Fruit fly (Drosophila melanogaster) whole organism, embryonic: ENCODE measurements around the gene Ptth.

ENCODE experiments used
- Abd-B ChIP-seq: fragments of 200-800 bp; sonication (Bioruptor generic); optimal IDR thresholded peaks from 2 replicates; lab custom pipeline; 2018; ENCODE audit warnings: missing biosample characterization, mild to moderate bottlenecking, missing genetic modification characterization, moderate library complexity
- Awh ChIP-seq: fragments of 200-800 bp; sonication (Bioruptor generic); IDR thresholded peaks from 2 replicates; pipeline ENCODE4, ENCODE4 v1.3.6; 2022; ENCODE audit warnings: missing biosample characterization, missing genetic modification characterization
- CG12071 ChIP-seq: fragments of 200-800 bp; sonication (Bioruptor generic); optimal IDR thresholded peaks from 3 replicates; lab custom pipeline; 2018; ENCODE audit warnings: missing biosample characterization, mild to moderate bottlenecking, missing genetic modification characterization
- CG12236 ChIP-seq: fragments of 200-800 bp; sonication (Bioruptor generic); optimal IDR thresholded peaks from 2 replicates; lab custom pipeline; 2016; ENCODE audit warnings: missing biosample characterization, missing genetic modification characterization
- CG12391 ChIP-seq: fragments of 200-800 bp; sonication (Bioruptor generic); optimal IDR thresholded peaks from 3 replicates; lab custom pipeline; 2018; ENCODE audit warnings: missing biosample characterization, mild to moderate bottlenecking, missing genetic modification characterization, moderate library complexity
- CG13775 ChIP-seq: fragments of 200-800 bp; sonication (Bioruptor generic); optimal IDR thresholded peaks from 3 replicates; lab custom pipeline; 2017; ENCODE audit warnings: missing biosample characterization, mild to moderate bottlenecking, missing genetic modification characterization
- CG14014 ChIP-seq: fragments of 200-800 bp; sonication (Bioruptor generic); IDR thresholded peaks from 2 replicates; pipeline ENCODE4 v1.3.6; 2022; ENCODE audit warnings: missing biosample characterization, missing genetic modification characterization
- CG14965 ChIP-seq: fragments of 200-800 bp; sonication (Bioruptor generic); optimal IDR thresholded peaks from 2 replicates; lab custom pipeline; 2016; ENCODE audit warnings: missing biosample characterization, missing genetic modification characterization, borderline replicate concordance
- CG15601 ChIP-seq: fragments of 200-800 bp; sonication (Bioruptor generic); optimal IDR thresholded peaks from 3 replicates; lab custom pipeline; 2019; ENCODE audit warnings: missing biosample characterization, mild to moderate bottlenecking, missing genetic modification characterization, moderate library complexity
- CG17912 ChIP-seq: fragments of 200-800 bp; sonication (Bioruptor generic); optimal IDR thresholded peaks from 2 replicates; lab custom pipeline; 2018; ENCODE audit warnings: missing biosample characterization, mild to moderate bottlenecking, missing genetic modification characterization
- CG18619 ChIP-seq: fragments of 200-800 bp; sonication (Bioruptor generic); optimal IDR thresholded peaks from 3 replicates; lab custom pipeline; 2017; ENCODE audit warnings: missing biosample characterization, mild to moderate bottlenecking, missing genetic modification characterization
- CG2129 ChIP-seq: fragments of 200-800 bp; sonication (Bioruptor generic); IDR thresholded peaks from 2 replicates; pipeline ENCODE4 v1.3.6; 2022; ENCODE audit warnings: missing biosample characterization, missing genetic modification characterization; ENCODE audit not compliant: partially characterized antibody
- CG2875 ChIP-seq: fragments of 200-800 bp; sonication (Bioruptor generic); optimal IDR thresholded peaks from 2 replicates; lab custom pipeline; 2017; ENCODE audit warnings: missing biosample characterization, mild to moderate bottlenecking, missing genetic modification characterization, missing genetic modification reagents
- CG31365 ChIP-seq: fragments of 200-800 bp; sonication (Bioruptor generic); optimal IDR thresholded peaks from 2 replicates; lab custom pipeline; 2018; ENCODE audit warnings: missing biosample characterization, mild to moderate bottlenecking, missing genetic modification characterization
- CG3995 ChIP-seq: fragments of 200-800 bp; sonication (Bioruptor generic); optimal IDR thresholded peaks from 3 replicates; lab custom pipeline; 2016; ENCODE audit warnings: missing biosample characterization, missing genetic modification characterization
- CG43689 ChIP-seq: fragments of 200-800 bp; sonication (Bioruptor generic); IDR thresholded peaks from 2 replicates; pipeline ENCODE4 v1.3.6; 2022; ENCODE audit warnings: missing biosample characterization, missing genetic modification characterization
- CG4730 ChIP-seq: fragments of 200-800 bp; sonication (Bioruptor generic); IDR thresholded peaks from 2 replicates; pipeline ENCODE4 v1.3.6; 2022; ENCODE audit warnings: missing biosample characterization, missing genetic modification characterization
- CG5180 ChIP-seq: fragments of 200-800 bp; sonication (Bioruptor generic); optimal IDR thresholded peaks from 3 replicates; lab custom pipeline; 2017; ENCODE audit warnings: missing biosample characterization, missing genetic modification characterization, mild to moderate bottlenecking, moderate library complexity, missing genetic modification reagents
- CG5245 ChIP-seq: fragments of 200-800 bp; sonication (Bioruptor generic); optimal IDR thresholded peaks from 3 replicates; lab custom pipeline; 2016; ENCODE audit warnings: missing biosample characterization, missing genetic modification characterization
- CG7271 ChIP-seq: fragments of 200-800 bp; sonication (Bioruptor generic); optimal IDR thresholded peaks from 2 replicates; lab custom pipeline; 2018; ENCODE audit warnings: missing biosample characterization, mild to moderate bottlenecking, missing genetic modification characterization, moderate library complexity
- CG7839 ChIP-seq: fragments of 200-800 bp; sonication (Bioruptor generic); optimal IDR thresholded peaks from 3 replicates; lab custom pipeline; 2018; ENCODE audit warnings: missing biosample characterization, mild to moderate bottlenecking, missing genetic modification characterization, moderate library complexity
- CG8478 ChIP-seq: fragments of >200 bp; optimal IDR thresholded peaks from 2 replicates; lab custom pipeline; 2018
- CTCF ChIP-seq: fragments of 200-800 bp; sonication (Bioruptor generic); optimal IDR thresholded peaks from 2 replicates; lab custom pipeline; 2017; ENCODE audit warnings: missing biosample characterization, mild to moderate bottlenecking, missing genetic modification characterization, moderate library complexity
- CoRest ChIP-seq: fragments of 200-800 bp; sonication (Bioruptor generic); optimal IDR thresholded peaks from 3 replicates; lab custom pipeline; 2018; ENCODE audit warnings: missing biosample characterization, mild to moderate bottlenecking, missing genetic modification characterization, moderate library complexity
- D19B ChIP-seq: fragments of 200-800 bp; sonication (Bioruptor generic); optimal IDR thresholded peaks from 2 replicates; lab custom pipeline; 2017; ENCODE audit warnings: missing biosample characterization, mild to moderate bottlenecking, missing genetic modification characterization
- Drgx ChIP-seq: fragments of 200-800 bp; sonication (Bioruptor generic); IDR thresholded peaks from 2 replicates; pipeline ENCODE4 v1.3.6; 2022; ENCODE audit warnings: missing biosample characterization, missing genetic modification characterization
- Gsc ChIP-seq: fragments of 200-800 bp; sonication (Bioruptor generic); IDR thresholded peaks from 2 replicates; pipeline ENCODE4 v1.3.6; 2022; ENCODE audit warnings: missing biosample characterization, missing genetic modification characterization
- Hmr ChIP-seq: fragments of 200-800 bp; sonication (Bioruptor generic); optimal IDR thresholded peaks from 3 replicates; lab custom pipeline; 2017; ENCODE audit warnings: mild to moderate bottlenecking, missing biosample characterization, missing genetic modification reagents, missing genetic modification characterization
- Lpt ChIP-seq: fragments of >200 bp; optimal IDR thresholded peaks from 2 replicates; lab custom pipeline; 2018; ENCODE audit warnings: missing biosample characterization, missing genetic modification characterization
- Meics ChIP-seq: fragments of 200-800 bp; sonication (Bioruptor generic); optimal IDR thresholded peaks from 2 replicates; lab custom pipeline; 2017; ENCODE audit warnings: missing biosample characterization, mild to moderate bottlenecking, missing genetic modification characterization
- Mrtf ChIP-seq: fragments of 200-800 bp; sonication (Bioruptor generic); IDR thresholded peaks from 3 replicates; pipeline ENCODE4 v1.3.6; 2022; ENCODE audit warnings: missing biosample characterization, missing genetic modification characterization
- NC2α ChIP-seq: fragments of 200-800 bp; sonication (Bioruptor generic); optimal IDR thresholded peaks from 2 replicates; lab custom pipeline; 2016; ENCODE audit warnings: missing biosample characterization, missing genetic modification characterization
- Neu2 ChIP-seq: fragments of 200-800 bp; sonication (Bioruptor generic); optimal IDR thresholded peaks from 3 replicates; lab custom pipeline; 2016; ENCODE audit warnings: missing biosample characterization, missing genetic modification characterization, borderline replicate concordance
- Oli ChIP-seq: fragments of 200-800 bp; sonication (Bioruptor generic); optimal IDR thresholded peaks from 2 replicates; lab custom pipeline; 2018; ENCODE audit warnings: missing biosample characterization, mild to moderate bottlenecking, missing genetic modification characterization, moderate library complexity
- Ravus ChIP-seq: fragments of 200-800 bp; sonication (Bioruptor generic); IDR thresholded peaks from 2 replicates; pipeline ENCODE4 v1.3.6; 2022; ENCODE audit warnings: missing biosample characterization, missing genetic modification characterization
- Spps ChIP-seq: fragments of 200-800 bp; sonication (Bioruptor generic); optimal IDR thresholded peaks from 2 replicates; lab custom pipeline; 2018; ENCODE audit warnings: missing biosample characterization, mild to moderate bottlenecking, missing genetic modification characterization
- chinmo ChIP-seq: fragments of 200-800 bp; sonication (Bioruptor generic); IDR thresholded peaks from 4 replicates; pipeline ENCODE4 v1.3.6; 2022; ENCODE audit warnings: missing biosample characterization, missing genetic modification characterization; ENCODE audit not compliant: partially characterized antibody
- crp ChIP-seq, 2 experiments: fragments of 200-800 bp; sonication (Bioruptor generic); optimal IDR thresholded peaks; 2 replicates in 1 of 2; 3 replicates in 1 of 2; lab custom pipeline; 2017; ENCODE audit warnings: missing biosample characterization in 2 of 2, missing genetic modification characterization in 2 of 2, mild to moderate bottlenecking in 1 of 2, moderate library complexity in 1 of 2
- cwo ChIP-seq: fragments of 200-800 bp; sonication (Bioruptor generic); optimal IDR thresholded peaks from 3 replicates; lab custom pipeline; 2017; ENCODE audit warnings: missing biosample characterization, missing genetic modification characterization, mild to moderate bottlenecking, moderate library complexity, missing genetic modification reagents
- dati ChIP-seq: fragments of 200-800 bp; sonication (Bioruptor generic); IDR thresholded peaks from 2 replicates; pipeline ENCODE4 v1.3.6; 2022; ENCODE audit warnings: missing biosample characterization, missing genetic modification characterization
- fd96Cb ChIP-seq: fragments of 200-800 bp; sonication (Bioruptor generic); optimal IDR thresholded peaks from 2 replicates; lab custom pipeline; 2018; ENCODE audit warnings: missing biosample characterization, mild to moderate bottlenecking, missing genetic modification characterization, moderate library complexity
- grn ChIP-seq: fragments of 200-800 bp; sonication (Bioruptor generic); optimal IDR thresholded peaks from 3 replicates; lab custom pipeline; 2017; ENCODE audit warnings: missing biosample characterization, missing genetic modification characterization
- ind ChIP-seq: fragments of 200-800 bp; sonication (Bioruptor generic); optimal IDR thresholded peaks from 3 replicates; lab custom pipeline; 2016; ENCODE audit warnings: missing biosample characterization, missing genetic modification characterization
- onecut ChIP-seq: fragments of 200-800 bp; sonication (Bioruptor generic); IDR thresholded peaks from 2 replicates; pipeline ENCODE4 v1.3.6; 2022; ENCODE audit warnings: missing biosample characterization, missing genetic modification characterization
- pho ChIP-seq: fragments of 200-800 bp; sonication (Bioruptor generic); optimal IDR thresholded peaks from 2 replicates; lab custom pipeline; 2016; ENCODE audit warnings: missing biosample characterization, missing genetic modification characterization
- schlank ChIP-seq: fragments of 200-800 bp; sonication (Bioruptor generic); optimal IDR thresholded peaks from 2 replicates; lab custom pipeline; 2018; ENCODE audit warnings: missing biosample characterization, mild to moderate bottlenecking, missing genetic modification characterization
- tll ChIP-seq, 2 experiments: fragments of 200-800 bp in 1 of 2; fragments of >200 bp in 1 of 2; sonication (Bioruptor generic) in 1 of 2; optimal IDR thresholded peaks; 2 replicates each; lab custom pipeline; 2017 to 2019; ENCODE audit warnings: missing biosample characterization in 2 of 2, missing genetic modification characterization in 2 of 2, mild to moderate bottlenecking in 1 of 2, moderate library complexity in 1 of 2
- trh ChIP-seq: fragments of 200-800 bp; sonication (Bioruptor generic); optimal IDR thresholded peaks from 2 replicates; lab custom pipeline; 2016; ENCODE audit warnings: missing biosample characterization, missing genetic modification characterization
- usp ChIP-seq: fragments of >200 bp; optimal IDR thresholded peaks from 2 replicates; lab custom pipeline; 2017; ENCODE audit warnings: missing biosample characterization, missing genetic modification characterization
- wek ChIP-seq: fragments of 200-800 bp; sonication (Bioruptor generic); optimal IDR thresholded peaks from 3 replicates; lab custom pipeline; 2018; ENCODE audit warnings: missing biosample characterization, mild to moderate bottlenecking, missing genetic modification characterization, moderate library complexity

Ptth gene

dm6 chr2L:540572-541210 is 36.0 kb downstream of the Ptth start (continued):
- TF ChIP-seq CG14014 (GFP tag; lab: Robert Waterston, UW), result no peak
- TF ChIP-seq chinmo (GFP tag; lab: Robert Waterston, UW), result 0 out of 4 replicates have a peak, but pooled peaks have one; percentile 68
- no peak for TF ChIP-seq Drgx (GFP tag; lab: Robert Waterston, UW)
- no peak for TF ChIP-seq CG2875
- TF ChIP-seq grn (GFP tag; lab: Kevin White, UChicago), result peak; percentile 52
- no peak for TF ChIP-seq CG14965 (GFP tag; lab: Kevin White, UChicago)
- peak; percentile 79 for TF ChIP-seq CoRest (tag; lab: Kevin White, UChicago)
- peak; percentile 1 for TF ChIP-seq CG7839 (tag; lab: Kevin White, UChicago)
- TF ChIP-seq CG43689, result no peak
- peak; percentile 28 for TF ChIP-seq Abd-B (GFP tag; lab: Kevin White, UChicago)
- peak; percentile 73 to 92 for TF ChIP-seq crp (GFP tag; optimal IDR thresholded peaks at IDR 0.05; lab: Kevin White, UChicago)
- TF ChIP-seq tll (GFP tag; optimal IDR thresholded peaks at IDR 0.05; lab: Kevin White, UChicago), result no peak
- no peak for TF ChIP-seq CG5180 (GFP tag; lab: Kevin White, UChicago)
- no peak for TF ChIP-seq Neu2 (GFP tag; lab: Kevin White, UChicago)
- peak; percentile 94 for TF ChIP-seq Hmr (GFP tag; lab: Kevin White, UChicago)
- peak; percentile 31 for TF ChIP-seq CG18619 (GFP tag; lab: Kevin White, UChicago)
- no peak for TF ChIP-seq Mrtf (GFP tag; lab: Robert Waterston, UW)
- TF ChIP-seq onecut (GFP tag; lab: Robert Waterston, UW), result 0 out of 2 replicates have a peak, but pooled peaks have one; percentile 20
- TF ChIP-seq pho (GFP tag; lab: Kevin White, UChicago), result peak; percentile 54
- peak; percentile 35 for TF ChIP-seq CG12391 (tag; lab: Kevin White, UChicago)
- no peak for TF ChIP-seq Awh
- TF ChIP-seq CG3995, result no peak
- TF ChIP-seq CG8478 (lab: Kevin White, UChicago), result no peak
- TF ChIP-seq dati (GFP tag; lab: Robert Waterston, UW), result no peak
- TF ChIP-seq Gsc (GFP tag; lab: Robert Waterston, UW), result no peak
- peak; percentile 77 for TF ChIP-seq CG17912 (GFP tag; lab: Kevin White, UChicago)
- no peak for TF ChIP-seq CG12071 (GFP tag; lab: Kevin White, UChicago)
- TF ChIP-seq CG4730 (GFP tag; lab: Robert Waterston, UW), result no peak
- no peak for TF ChIP-seq Ravus (GFP tag; lab: Robert Waterston, UW)
- TF ChIP-seq D19B (GFP tag; lab: Kevin White, UChicago), result no peak
- no peak for TF ChIP-seq CG31365
- peak; percentile 45 for TF ChIP-seq CG15601 (tag; lab: Kevin White, UChicago)
- TF ChIP-seq trh (GFP tag; lab: Kevin White, UChicago), result no peak
- TF ChIP-seq CG12236 (GFP tag; lab: Kevin White, UChicago), result no peak
- TF ChIP-seq CG5245 (GFP tag; lab: Kevin White, UChicago), result no peak
- no peak for TF ChIP-seq CG13775 (GFP tag; lab: Kevin White, UChicago)
- no peak for TF ChIP-seq cwo (GFP tag; lab: Kevin White, UChicago)
- TF ChIP-seq CG7271 (tag; lab: Kevin White, UChicago), result no peak
- TF ChIP-seq ind (GFP tag; lab: Kevin White, UChicago), result no peak
- no peak for TF ChIP-seq usp (GFP tag; lab: Kevin White, UChicago)
- no peak for TF ChIP-seq Lpt (GFP tag; lab: Kevin White, UChicago)
- TF ChIP-seq schlank (tag; lab: Kevin White, UChicago), result no peak
- TF ChIP-seq wek (GFP tag; lab: Kevin White, UChicago), result peak; percentile 68
- peak; percentile 57 for TF ChIP-seq CTCF (GFP tag; lab: Kevin White, UChicago)
- peak; percentile 42; the same call in 1 of the 2 replicates for TF ChIP-seq CG2129
- TF ChIP-seq Oli (tag; lab: Kevin White, UChicago), result no peak
- TF ChIP-seq NC2α, result no peak
- TF ChIP-seq Meics (GFP tag; lab: Kevin White, UChicago), result no peak
- TF ChIP-seq fd96Cb, result no peak
- peak; percentile 33 for TF ChIP-seq Spps (tag; lab: Kevin White, UChicago)
